Fruit fly (Drosophila melanogaster) whole organism, embryonic: ENCODE data around the gene CNMa.

Source experiments
- Ada2b ChIP-seq: fragments of 200-800 bp; sonication (Bioruptor generic); IDR thresholded peaks from 2 replicates; pipeline ENCODE4 v1.3.6; 2022; ENCODE audit warnings: missing biosample characterization, missing genetic modification characterization
- Atf6 ChIP-seq: fragments of 200-800 bp; sonication (Bioruptor generic); IDR thresholded peaks from 2 replicates; pipeline ENCODE4 v1.3.6; 2022; ENCODE audit warnings: missing biosample characterization, missing genetic modification characterization
- C15 ChIP-seq: fragments of 200-800 bp; sonication (Bioruptor generic); IDR thresholded peaks from 3 replicates; pipeline ENCODE4 v1.3.6; 2022; ENCODE audit warnings: missing biosample characterization, missing genetic modification characterization
- CG10366 ChIP-seq: fragments of 200-800 bp; sonication (Bioruptor generic); IDR thresholded peaks from 2 replicates; pipeline ENCODE4 v1.3.6; 2022; ENCODE audit warnings: missing biosample characterization, missing genetic modification characterization
- CG10959 ChIP-seq: fragments of 200-800 bp; sonication (Bioruptor generic); IDR thresholded peaks from 2 replicates; pipeline ENCODE4 v1.3.6; 2022; ENCODE audit warnings: missing biosample characterization, missing genetic modification characterization
- CG11504 ChIP-seq: fragments of 200-800 bp; sonication (Bioruptor generic); optimal IDR thresholded peaks from 3 replicates; lab custom pipeline; 2019; ENCODE audit warnings: missing biosample characterization, mild to moderate bottlenecking, missing genetic modification characterization, moderate library complexity
- CG11560 ChIP-seq: fragments of 200-800 bp; sonication (Bioruptor generic); IDR thresholded peaks from 3 replicates; pipeline ENCODE4 v1.3.6; 2022; ENCODE audit warnings: missing biosample characterization, missing genetic modification characterization
- CG12391 ChIP-seq: fragments of 200-800 bp; sonication (Bioruptor generic); optimal IDR thresholded peaks from 3 replicates; lab custom pipeline; 2018; ENCODE audit warnings: missing biosample characterization, mild to moderate bottlenecking, missing genetic modification characterization, moderate library complexity
- CG12942 ChIP-seq: fragments of 200-800 bp; sonication (Bioruptor generic); optimal IDR thresholded peaks from 3 replicates; lab custom pipeline; 2016; ENCODE audit warnings: missing biosample characterization, missing genetic modification characterization
- CG14965 ChIP-seq: fragments of 200-800 bp; sonication (Bioruptor generic); optimal IDR thresholded peaks from 2 replicates; lab custom pipeline; 2016; ENCODE audit warnings: missing biosample characterization, missing genetic modification characterization, borderline replicate concordance
- CG15073 ChIP-seq: fragments of 200-800 bp; sonication (Bioruptor generic); optimal IDR thresholded peaks from 2 replicates; lab custom pipeline; 2016; ENCODE audit warnings: missing biosample characterization, missing genetic modification characterization
- CG1647 ChIP-seq: fragments of 200-800 bp; sonication (Bioruptor generic); optimal IDR thresholded peaks from 3 replicates; lab custom pipeline; 2016; ENCODE audit warnings: missing biosample characterization, missing genetic modification characterization
- CG16863 ChIP-seq: fragments of 200-800 bp; sonication (Bioruptor generic); optimal IDR thresholded peaks from 3 replicates; lab custom pipeline; 2016; ENCODE audit warnings: missing biosample characterization, missing genetic modification characterization
- CG17186 ChIP-seq: fragments of 200-800 bp; sonication (Bioruptor generic); optimal IDR thresholded peaks from 3 replicates; lab custom pipeline; 2017; ENCODE audit warnings: missing biosample characterization, missing genetic modification reagents, missing genetic modification characterization
- CG17829 ChIP-seq: fragments of 200-800 bp; optimal IDR thresholded peaks from 2 replicates; lab custom pipeline; 2019; ENCODE audit warnings: missing biosample characterization, mild to moderate bottlenecking, missing genetic modification characterization, moderate library complexity
- CG18476 ChIP-seq: fragments of 200-800 bp; sonication (Bioruptor generic); optimal IDR thresholded peaks from 2 replicates; lab custom pipeline; 2016; ENCODE audit warnings: missing biosample characterization, mild to moderate bottlenecking, missing genetic modification characterization
- CG2202 ChIP-seq: fragments of 200-800 bp; sonication (Bioruptor generic); optimal IDR thresholded peaks from 2 replicates; lab custom pipeline; 2018; ENCODE audit warnings: missing biosample characterization, mild to moderate bottlenecking, missing genetic modification characterization
- CG30020 ChIP-seq: fragments of 200-800 bp; optimal IDR thresholded peaks from 2 replicates; lab custom pipeline; 2019; ENCODE audit warnings: missing biosample characterization, mild to moderate bottlenecking, missing genetic modification characterization, moderate library complexity
- CG30403 ChIP-seq: fragments of 200-800 bp; sonication (Bioruptor generic); optimal IDR thresholded peaks from 3 replicates; lab custom pipeline; 2016; ENCODE audit warnings: missing biosample characterization, missing genetic modification characterization
- CG3163 ChIP-seq: fragments of 200-800 bp; sonication (Bioruptor generic); optimal IDR thresholded peaks from 3 replicates; lab custom pipeline; 2016; ENCODE audit warnings: missing biosample characterization, missing genetic modification characterization
- CG4424 ChIP-seq: fragments of 200-800 bp; sonication (Bioruptor generic); optimal IDR thresholded peaks from 3 replicates; lab custom pipeline; 2016; ENCODE audit warnings: missing biosample characterization, missing genetic modification characterization
- CG6791 ChIP-seq: fragments of 200-800 bp; sonication (Bioruptor generic); IDR thresholded peaks from 3 replicates; pipeline ENCODE4 v1.3.6; 2022; ENCODE audit warnings: missing biosample characterization, missing genetic modification characterization; ENCODE audit not compliant: partially characterized antibody
- CG9215 ChIP-seq: fragments of 200-800 bp; sonication (Bioruptor generic); IDR thresholded peaks from 2 replicates; pipeline ENCODE4 v1.3.6; 2022; ENCODE audit warnings: missing biosample characterization, missing genetic modification characterization
- CG9727 ChIP-seq: fragments of 200-800 bp; sonication (Bioruptor generic); optimal IDR thresholded peaks from 3 replicates; lab custom pipeline; 2017; ENCODE audit warnings: missing biosample characterization, mild to moderate bottlenecking, missing genetic modification characterization
- CHES-1-like ChIP-seq: fragments of 200-800 bp; sonication (Bioruptor generic); optimal IDR thresholded peaks from 2 replicates; lab custom pipeline; 2016; ENCODE audit warnings: missing biosample characterization, missing genetic modification characterization
- D ChIP-seq, 2 experiments: fragments of 200-800 bp in 1 of 2; fragments of >200 bp in 1 of 2; sonication (Bioruptor generic) in 1 of 2; optimal IDR thresholded peaks; 2 replicates in 1 of 2; 3 replicates in 1 of 2; lab custom pipeline; 2017; ENCODE audit warnings: mild to moderate bottlenecking in 1 of 2, missing biosample characterization in 1 of 2, missing genetic modification characterization in 1 of 2, missing genetic modification reagents in 1 of 2
- Dbx ChIP-seq: fragments of 200-800 bp; sonication (Bioruptor generic); IDR thresholded peaks from 3 replicates; pipeline ENCODE4 v1.3.6; 2022; ENCODE audit warnings: missing biosample characterization, missing genetic modification characterization
- E2f1 ChIP-seq: fragments of 200-800 bp; sonication (Bioruptor generic); IDR thresholded peaks from 2 replicates; pipeline ENCODE4 v1.3.6; 2022; ENCODE audit warnings: missing biosample characterization, missing genetic modification characterization
- Fer1 ChIP-seq: fragments of 200-800 bp; sonication (Bioruptor generic); optimal IDR thresholded peaks from 2 replicates; lab custom pipeline; 2017; ENCODE audit warnings: missing biosample characterization, mild to moderate bottlenecking, missing genetic modification characterization
- HHEX ChIP-seq: fragments of 200-800 bp; sonication (Bioruptor generic); optimal IDR thresholded peaks from 3 replicates; lab custom pipeline; 2017; ENCODE audit warnings: missing biosample characterization, mild to moderate bottlenecking, missing genetic modification characterization, missing genetic modification reagents
- MTF-1 ChIP-seq: fragments of 200-800 bp; sonication (Bioruptor generic); optimal IDR thresholded peaks from 2 replicates; lab custom pipeline; 2018; ENCODE audit warnings: missing biosample characterization, mild to moderate bottlenecking, missing genetic modification characterization, borderline replicate concordance
- Neu2 ChIP-seq: fragments of 200-800 bp; sonication (Bioruptor generic); optimal IDR thresholded peaks from 3 replicates; lab custom pipeline; 2016; ENCODE audit warnings: missing biosample characterization, missing genetic modification characterization, borderline replicate concordance
- Ptx1 ChIP-seq: fragments of 200-800 bp; sonication (Bioruptor generic); IDR thresholded peaks from 2 replicates; pipeline ENCODE4 v1.3.6; 2022; ENCODE audit warnings: missing biosample characterization, missing genetic modification characterization
- al ChIP-seq: fragments of 200-800 bp; sonication (Bioruptor generic); IDR thresholded peaks from 2 replicates; pipeline ENCODE4 v1.3.6; 2022; ENCODE audit warnings: missing biosample characterization, missing genetic modification characterization
- ato ChIP-seq: fragments of 200-800 bp; sonication (Bioruptor generic); IDR thresholded peaks from 2 replicates; pipeline ENCODE4 v1.3.6; 2022; ENCODE audit warnings: missing biosample characterization, missing genetic modification characterization; ENCODE audit not compliant: partially characterized antibody
- bigmax ChIP-seq: fragments of 200-800 bp; sonication (Bioruptor generic); optimal IDR thresholded peaks from 2 replicates; lab custom pipeline; 2018; ENCODE audit warnings: missing biosample characterization, mild to moderate bottlenecking, missing genetic modification characterization
- dati ChIP-seq: fragments of 200-800 bp; sonication (Bioruptor generic); IDR thresholded peaks from 2 replicates; pipeline ENCODE4 v1.3.6; 2022; ENCODE audit warnings: missing biosample characterization, missing genetic modification characterization
- dimm ChIP-seq: fragments of 200-800 bp; sonication (Bioruptor generic); IDR thresholded peaks from 2 replicates; pipeline ENCODE4 v1.3.6; 2022; ENCODE audit warnings: missing biosample characterization, missing genetic modification characterization
- dysf ChIP-seq: fragments of 200-800 bp; sonication (Bioruptor generic); IDR thresholded peaks from 3 replicates; pipeline ENCODE4 v1.3.6; 2022; ENCODE audit warnings: missing biosample characterization, missing genetic modification characterization
- inv ChIP-seq: fragments of 200-800 bp; sonication (Bioruptor generic); IDR thresholded peaks from 2 replicates; pipeline ENCODE4 v1.3.6; 2022; ENCODE audit warnings: missing biosample characterization, missing genetic modification characterization; ENCODE audit not compliant: partially characterized antibody
- jigr1 ChIP-seq: fragments of 200-800 bp; sonication (Bioruptor generic); IDR thresholded peaks from 3 replicates; pipeline ENCODE4 v1.3.6; 2022; ENCODE audit warnings: missing biosample characterization, missing genetic modification characterization
- lab ChIP-seq: fragments of 200-800 bp; sonication (Bioruptor generic); optimal IDR thresholded peaks from 3 replicates; lab custom pipeline; 2017; ENCODE audit warnings: missing biosample characterization, missing genetic modification characterization, mild to moderate bottlenecking, moderate library complexity, missing genetic modification reagents
- lola ChIP-seq, 3 experiments: fragments of >200 bp in 2 of 3; fragments of 200-800 bp in 1 of 3; sonication (Bioruptor generic) in 1 of 3; optimal IDR thresholded peaks; 2 replicates each; lab custom pipeline; 2017 to 2019; ENCODE audit warnings: missing biosample characterization in 3 of 3, missing genetic modification characterization in 3 of 3, mild to moderate bottlenecking in 1 of 3, moderate library complexity in 1 of 3
- sima ChIP-seq: fragments of 200-800 bp; sonication (Bioruptor generic); optimal IDR thresholded peaks from 2 replicates; lab custom pipeline; 2016; ENCODE audit warnings: missing biosample characterization, missing genetic modification characterization
- slou ChIP-seq: fragments of 200-800 bp; sonication (Bioruptor generic); optimal IDR thresholded peaks from 3 replicates; lab custom pipeline; 2016; ENCODE audit warnings: missing biosample characterization, missing genetic modification characterization
- sug ChIP-seq: fragments of 200-800 bp; optimal IDR thresholded peaks from 2 replicates; lab custom pipeline; 2019; ENCODE audit warnings: missing biosample characterization, mild to moderate bottlenecking, missing genetic modification characterization, moderate library complexity
- unc-4 ChIP-seq: fragments of 200-800 bp; sonication (Bioruptor generic); IDR thresholded peaks from 2 replicates; pipeline ENCODE4 v1.3.6; 2022; ENCODE audit warnings: missing biosample characterization, missing genetic modification characterization; ENCODE audit not compliant: partially characterized antibody
- usp ChIP-seq: fragments of >200 bp; optimal IDR thresholded peaks from 2 replicates; lab custom pipeline; 2017; ENCODE audit warnings: missing biosample characterization, missing genetic modification characterization
- zfh1 ChIP-seq: fragments of 200-800 bp; sonication (Bioruptor generic); IDR thresholded peaks from 3 replicates; pipeline ENCODE4 v1.3.6; 2022; ENCODE audit warnings: missing biosample characterization, missing genetic modification characterization
- zfh2 ChIP-seq: fragments of 200-800 bp; sonication (Bioruptor generic); optimal IDR thresholded peaks from 2 replicates; lab custom pipeline; 2016; ENCODE audit warnings: missing biosample characterization, missing genetic modification characterization

The CNMa gene

DNA sequence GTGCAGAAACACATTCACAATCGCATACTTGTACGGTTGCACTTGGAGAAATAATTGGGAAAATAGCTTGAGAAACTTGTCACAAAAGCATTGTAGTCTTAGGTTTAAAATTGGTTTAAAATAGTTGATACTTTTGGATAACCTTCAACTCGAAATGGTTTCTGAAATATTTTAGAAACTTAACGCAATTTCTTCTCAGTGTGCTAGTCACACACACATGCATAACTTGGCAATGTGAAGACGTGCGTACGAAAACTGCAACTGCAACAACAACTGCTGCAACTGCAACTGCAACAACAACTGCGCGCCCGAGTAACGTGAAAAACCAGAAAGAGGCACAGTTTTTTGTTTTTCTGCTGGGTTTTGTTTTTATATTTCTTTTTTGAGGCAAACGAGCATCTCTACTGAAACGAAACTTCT lies 30.7 kb upstream of the CNMa start (continued):
- peak; percentile 91 for TF ChIP-seq CG11504
- no peak for TF ChIP-seq inv (GFP tag; lab: Robert Waterston, UW)
- TF ChIP-seq CG12942: peak; percentile 65
- peak; percentile 77 for TF ChIP-seq CG18476 (GFP tag; lab: Kevin White, UChicago)
- no peak for TF ChIP-seq zfh2 (GFP tag; lab: Kevin White, UChicago)
- no peak for TF ChIP-seq CG14965 (GFP tag; lab: Kevin White, UChicago)
- TF ChIP-seq CG16863 (GFP tag; lab: Kevin White, UChicago): peak; percentile 89
- peak; percentile 32; the same call in 1 of the 2 replicates for TF ChIP-seq al (GFP tag; lab: Robert Waterston, UW)
- no peak for TF ChIP-seq CG15073
- no peak for TF ChIP-seq ato (GFP tag; lab: Robert Waterston, UW)
- peak; percentile 71 for TF ChIP-seq CG2202 (tag; lab: Kevin White, UChicago)
- TF ChIP-seq CG12391 (tag; lab: Kevin White, UChicago): peak; percentile 84
- TF ChIP-seq CG4424: peak; percentile 86
- TF ChIP-seq lab (GFP tag; lab: Kevin White, UChicago): peak; percentile 68
- TF ChIP-seq Fer1 (GFP tag; lab: Kevin White, UChicago): peak; percentile 63
- TF ChIP-seq CG30020 (tag; lab: Kevin White, UChicago): peak; percentile 34
- peak; percentile 37 for TF ChIP-seq sima
- TF ChIP-seq Dbx (GFP tag; lab: Robert Waterston, UW): no peak; the same call in 2 of the 3 replicates
- TF ChIP-seq CG30403 (GFP tag; lab: Kevin White, UChicago): peak; percentile 78
- 0 out of 2 replicates have a peak, but pooled peaks have one; percentile 40 for TF ChIP-seq dati
- TF ChIP-seq dimm: peak; percentile 80
- peak; percentile 57; the same call in 1 of the 2 replicates for TF ChIP-seq E2f1 (GFP tag; lab: Robert Waterston, UW)
- TF ChIP-seq CG9727 (GFP tag; lab: Kevin White, UChicago): peak; percentile 91
- TF ChIP-seq CHES-1-like (GFP tag; lab: Kevin White, UChicago): peak; percentile 63
- peak; percentile 95 for TF ChIP-seq CG10959 (GFP tag; lab: Robert Waterston, UW)
- peak; percentile 78 for TF ChIP-seq dysf (GFP tag; lab: Robert Waterston, UW)
- TF ChIP-seq slou (GFP tag; lab: Kevin White, UChicago): no peak
- TF ChIP-seq Neu2: peak; percentile 65
- peak; percentile 49 for TF ChIP-seq CG17186 (GFP tag; lab: Kevin White, UChicago)
- TF ChIP-seq unc-4 (GFP tag; lab: Robert Waterston, UW): no peak
- no peak for TF ChIP-seq bigmax (GFP tag; lab: Kevin White, UChicago)
- TF ChIP-seq CG3163: peak; percentile 34
- peak; percentile 82 for TF ChIP-seq Ada2b (GFP tag; lab: Robert Waterston, UW)
- TF ChIP-seq CG11560 (tag; lab: Robert Waterston, UW): no peak
- TF ChIP-seq Ptx1: peak; percentile 81
- TF ChIP-seq Atf6 (GFP tag; lab: Robert Waterston, UW): peak; percentile 28; the same call in 1 of the 2 replicates
- TF ChIP-seq CG1647 (GFP tag; lab: Kevin White, UChicago): peak; percentile 73
- TF ChIP-seq CG9215 (GFP tag; lab: Robert Waterston, UW): no peak; the same call in 1 of the 2 replicates
- TF ChIP-seq MTF-1: peak; percentile 82
- TF ChIP-seq usp (GFP tag; lab: Kevin White, UChicago): no peak
- peak; percentile 72 for TF ChIP-seq HHEX
- no peak for TF ChIP-seq D (optimal IDR thresholded peaks at IDR 0.05; lab: Kevin White, UChicago)
- peak; percentile 84 for TF ChIP-seq D (GFP tag; optimal IDR thresholded peaks at IDR 0.05; lab: Kevin White, UChicago)
- peak; percentile 25; the same call in 1 of the 3 replicates for TF ChIP-seq C15 (GFP tag; lab: Robert Waterston, UW)
- TF ChIP-seq CG6791 (GFP tag; lab: Robert Waterston, UW): no peak
- TF ChIP-seq CG17829 (tag; lab: Kevin White, UChicago): peak; percentile 85
- peak; percentile 9 for TF ChIP-seq sug (tag; lab: Kevin White, UChicago)
- peak; percentile 56; the same call in 1 of the 3 replicates for TF ChIP-seq jigr1
- TF ChIP-seq lola (GFP tag; optimal IDR thresholded peaks at IDR 0.05; lab: Kevin White, UChicago): peak in 1 of 3 experiments; percentile 85
- peak; percentile 88 for TF ChIP-seq CG10366 (GFP tag; lab: Robert Waterston, UW)
- TF ChIP-seq zfh1 (GFP tag; lab: Robert Waterston, UW): peak; percentile 95
